Fruit fly (Drosophila melanogaster): ENCODE results near the gene Cht11.

Gene Cht11

DNA sequence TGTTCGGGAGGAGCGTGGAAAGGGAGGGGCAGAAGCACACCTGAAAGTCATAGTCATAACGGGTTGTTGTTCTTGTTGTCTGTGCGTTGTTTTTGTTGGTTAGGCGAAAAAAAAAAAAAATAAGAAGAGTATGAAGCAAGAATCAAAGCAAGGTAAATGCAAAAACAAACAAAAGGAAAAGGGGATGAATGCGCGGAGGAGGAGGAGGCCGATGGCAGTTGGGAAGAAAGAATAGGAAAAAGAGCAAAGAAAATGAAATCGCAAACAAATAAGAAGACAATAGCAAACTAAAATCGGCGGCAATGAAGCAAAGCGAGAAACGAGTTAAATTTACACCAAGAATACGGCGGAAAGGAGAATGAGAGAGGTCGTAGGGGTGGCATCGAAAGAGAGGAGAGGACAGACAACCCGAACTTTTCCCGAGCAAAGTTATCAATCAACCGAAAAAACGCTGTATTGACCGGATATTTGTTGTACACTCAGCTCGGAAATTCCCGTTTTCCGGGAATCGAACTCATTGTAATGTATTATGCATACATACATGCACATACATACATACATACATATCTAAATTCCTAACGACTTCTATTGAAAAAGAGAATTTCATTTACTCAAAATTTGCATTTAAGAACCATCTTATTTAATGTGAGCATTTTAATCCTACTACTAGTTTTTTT, 11.2 kb upstream of the Cht11 start:
- TF ChIP-seq CG14711 (tag; optimal IDR thresholded peaks at IDR 0.05) (peak; percentile 28), ovo (GFP tag; optimal IDR thresholded peaks at IDR 0.05) (no peak)

DNA sequence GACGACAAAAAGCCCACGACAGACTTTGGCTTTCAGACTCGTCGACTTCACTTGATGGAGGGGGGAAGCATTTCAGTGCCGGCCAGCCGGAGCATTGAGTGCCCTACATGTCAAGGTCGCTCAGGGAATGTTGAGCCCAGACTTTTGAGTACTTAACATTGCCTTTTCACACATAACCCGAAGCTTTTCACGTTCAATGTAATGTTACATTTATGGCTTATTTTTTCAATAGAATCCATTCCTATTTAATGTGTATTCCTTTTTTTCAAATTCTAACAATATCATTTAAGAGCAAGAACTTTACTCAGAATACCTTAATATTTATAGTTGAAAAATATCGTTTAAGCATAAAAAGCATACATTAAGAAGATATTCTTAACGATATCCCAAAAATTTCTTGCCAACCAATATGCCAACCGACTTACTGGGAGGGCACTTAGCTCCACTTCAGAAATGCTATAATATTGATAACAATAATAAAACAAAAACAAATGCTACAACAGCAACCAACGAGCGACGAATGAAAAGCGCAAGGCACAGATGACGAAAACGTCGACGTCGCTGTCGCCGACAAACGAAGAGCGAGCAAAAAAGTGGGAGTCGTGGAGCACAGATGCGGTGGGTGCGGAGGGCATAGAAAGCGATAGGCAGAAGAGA, 10.6 kb upstream of the Cht11 start:
- peak; percentile 30 for TF ChIP-seq bab1 (GFP tag; optimal IDR thresholded peaks at IDR 0.05)
- TF ChIP-seq CG12768 (GFP tag; optimal IDR thresholded peaks at IDR 0.05): peak; percentile 80
- peak; percentile 86 for TF ChIP-seq CG11617 (GFP tag; optimal IDR thresholded peaks at IDR 0.05)
- peak; percentile 82 for TF ChIP-seq pad (GFP tag; optimal IDR thresholded peaks at IDR 0.05)
- TF ChIP-seq cic (GFP tag; optimal IDR thresholded peaks at IDR 0.05): no peak
- no peak for TF ChIP-seq cnc (optimal IDR thresholded peaks at IDR 0.05)
- peak; percentile 60 for TF ChIP-seq CG7101 (tag; optimal IDR thresholded peaks at IDR 0.05)
- TF ChIP-seq ovo (GFP tag; optimal IDR thresholded peaks at IDR 0.05): no peak
- peak; percentile 66 for TF ChIP-seq CG14711 (tag; optimal IDR thresholded peaks at IDR 0.05)
- TF ChIP-seq Mnt (GFP tag; optimal IDR thresholded peaks at IDR 0.05): no peak
- no peak for TF ChIP-seq CG33017 (tag; optimal IDR thresholded peaks at IDR 0.05)
- peak; percentile 63 for TF ChIP-seq Clk (GFP tag; optimal IDR thresholded peaks at IDR 0.05)
- peak; percentile 93 for TF ChIP-seq Hr96 (GFP tag; optimal IDR thresholded peaks at IDR 0.05)
- TF ChIP-seq CG5204 (GFP tag; optimal IDR thresholded peaks at IDR 0.05): peak; percentile 36
- no peak for TF ChIP-seq Crg-1 (GFP tag; optimal IDR thresholded peaks at IDR 0.05)
- TF ChIP-seq CG7045 (GFP tag; optimal IDR thresholded peaks at IDR 0.05): peak; percentile 68
- TF ChIP-seq CG1620 (GFP tag; optimal IDR thresholded peaks at IDR 0.05): peak; percentile 75
- peak; percentile 25 for TF ChIP-seq kay (GFP tag; ENCODE audit: borderline replicate concordance)
- peak; percentile 58 for TF ChIP-seq tj (GFP tag; optimal IDR thresholded peaks at IDR 0.05)
- peak; percentile 48 for TF ChIP-seq toe (GFP tag; optimal IDR thresholded peaks at IDR 0.05)

DNA sequence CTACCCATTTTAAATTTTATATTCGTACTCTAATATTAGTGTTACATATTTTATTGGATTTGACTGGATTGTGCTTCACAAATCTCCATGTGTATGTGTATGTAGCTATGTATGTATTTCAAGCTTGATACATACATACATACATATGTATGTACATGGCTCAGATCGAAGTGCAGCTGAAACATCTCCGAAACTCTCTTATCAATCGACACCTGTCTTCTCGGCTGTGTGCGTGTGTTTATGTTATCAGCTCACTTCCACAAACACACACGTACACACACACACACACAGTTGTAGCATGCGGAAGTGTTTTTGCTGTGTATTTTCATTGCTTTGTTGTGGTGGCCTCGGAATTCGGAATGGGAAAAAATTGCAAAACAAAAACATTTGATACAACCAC, 9.9 kb upstream of the Cht11 start:
- TF ChIP-seq toe (GFP tag; optimal IDR thresholded peaks at IDR 0.05): no peak
- TF ChIP-seq CG5204 (GFP tag; optimal IDR thresholded peaks at IDR 0.05): no peak
- TF ChIP-seq pad (GFP tag; optimal IDR thresholded peaks at IDR 0.05): no peak
- TF ChIP-seq Hr96 (GFP tag; optimal IDR thresholded peaks at IDR 0.05): no peak
- no peak for TF ChIP-seq kay (GFP tag; ENCODE audit: borderline replicate concordance)
- no peak for TF ChIP-seq Mnt (GFP tag; optimal IDR thresholded peaks at IDR 0.05)
- TF ChIP-seq Clk (GFP tag; optimal IDR thresholded peaks at IDR 0.05): no peak
- TF ChIP-seq CG11617 (GFP tag; optimal IDR thresholded peaks at IDR 0.05): no peak
- no peak for TF ChIP-seq CG7045 (GFP tag; optimal IDR thresholded peaks at IDR 0.05)
- no peak for TF ChIP-seq CG33017 (tag; optimal IDR thresholded peaks at IDR 0.05)
- TF ChIP-seq Crg-1 (GFP tag; optimal IDR thresholded peaks at IDR 0.05): no peak
- no peak for TF ChIP-seq cnc (optimal IDR thresholded peaks at IDR 0.05)
- no peak for TF ChIP-seq CG14711 (tag; optimal IDR thresholded peaks at IDR 0.05)

DNA sequence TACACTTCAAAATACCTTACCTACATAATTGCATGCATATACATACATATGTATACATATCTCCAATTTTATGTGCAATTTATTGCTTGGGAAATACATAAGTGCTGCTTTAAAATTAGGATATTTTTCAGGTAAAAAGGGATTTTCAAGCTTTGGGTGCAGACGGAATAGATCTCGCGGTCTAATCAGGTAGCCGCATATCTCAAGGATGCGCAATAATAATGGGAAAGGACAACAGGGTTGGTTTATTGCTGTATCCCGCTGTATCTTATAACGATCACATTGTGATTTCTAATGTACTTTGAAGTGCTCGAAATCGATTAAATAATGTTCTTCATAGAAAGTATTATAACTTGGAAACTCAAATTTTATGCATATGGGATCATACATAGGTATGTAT, 8.4 kb upstream of the Cht11 start:
- TF ChIP-seq ovo (GFP tag; optimal IDR thresholded peaks at IDR 0.05) (no peak), CG11617 (GFP tag; optimal IDR thresholded peaks at IDR 0.05) (no peak), bab1 (GFP tag; optimal IDR thresholded peaks at IDR 0.05) (no peak), kay (GFP tag; ENCODE audit: borderline replicate concordance) (no peak)

DNA sequence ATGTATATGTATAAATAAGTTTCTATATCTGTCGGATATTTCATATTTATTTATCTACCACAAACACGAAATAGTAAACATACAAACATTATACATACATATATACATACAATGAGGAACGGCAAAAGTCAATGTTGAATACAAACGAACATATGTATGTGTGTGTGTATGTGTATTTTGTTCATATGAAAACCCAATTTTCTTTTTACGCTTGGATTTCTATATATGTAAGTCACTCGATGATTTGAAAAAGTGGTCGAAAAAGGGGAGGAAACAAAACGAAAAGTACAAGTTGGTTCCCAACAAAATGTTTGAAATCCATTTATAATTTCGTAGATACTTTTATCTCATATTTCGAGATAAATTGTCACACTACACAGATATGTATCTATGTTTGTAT, 8.0 kb upstream of the Cht11 start:
- TF ChIP-seq cnc (optimal IDR thresholded peaks at IDR 0.05) (no peak), Mnt (GFP tag; optimal IDR thresholded peaks at IDR 0.05) (no peak), bab1 (GFP tag; optimal IDR thresholded peaks at IDR 0.05) (no peak), cic (GFP tag; optimal IDR thresholded peaks at IDR 0.05) (no peak), CG5204 (GFP tag; optimal IDR thresholded peaks at IDR 0.05) (no peak), kay (GFP tag; ENCODE audit: borderline replicate concordance) (peak; percentile 73), CG14711 (tag; optimal IDR thresholded peaks at IDR 0.05) (no peak), Clk (GFP tag; optimal IDR thresholded peaks at IDR 0.05) (no peak)

DNA sequence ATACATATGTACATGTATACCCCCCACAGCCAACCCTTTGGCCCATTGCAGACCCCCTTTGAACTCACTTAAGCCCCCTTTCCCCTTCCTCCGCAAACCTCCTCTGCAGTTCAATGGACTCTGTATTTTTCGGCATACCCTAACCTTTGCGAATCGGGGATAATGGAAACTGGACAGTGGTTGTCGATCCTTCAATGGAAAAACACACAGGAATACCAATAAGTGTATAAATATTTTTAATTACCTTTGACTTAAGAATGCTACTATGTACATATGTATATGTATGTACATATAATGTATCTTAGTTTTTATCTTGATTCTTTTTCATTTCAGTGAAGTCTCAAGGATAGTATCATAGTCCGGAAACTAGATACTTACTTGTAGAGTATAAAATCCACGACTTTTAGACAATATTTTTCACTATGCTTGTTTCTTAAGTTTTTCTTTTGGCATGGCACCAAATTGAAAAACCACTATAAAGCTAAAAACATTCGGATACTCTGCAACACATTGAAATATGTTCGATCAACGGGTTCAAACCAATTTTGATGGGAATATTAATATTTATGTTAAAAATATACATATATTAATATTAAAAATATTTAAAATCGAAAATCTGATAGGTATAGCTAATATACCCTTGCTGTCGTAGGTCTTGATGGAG, 7.1 kb upstream of the Cht11 start:
- no peak for TF ChIP-seq CG5204 (GFP tag; optimal IDR thresholded peaks at IDR 0.05)
- no peak for TF ChIP-seq CG12768 (GFP tag; optimal IDR thresholded peaks at IDR 0.05)
- TF ChIP-seq cic (GFP tag; optimal IDR thresholded peaks at IDR 0.05): no peak
- no peak for TF ChIP-seq CG1620 (GFP tag; optimal IDR thresholded peaks at IDR 0.05)
- peak; percentile 52 for TF ChIP-seq CG14711 (tag; optimal IDR thresholded peaks at IDR 0.05)
- TF ChIP-seq Clk (GFP tag; optimal IDR thresholded peaks at IDR 0.05): no peak
- peak; percentile 16 for TF ChIP-seq CG7101 (tag; optimal IDR thresholded peaks at IDR 0.05)
- TF ChIP-seq tj (GFP tag; optimal IDR thresholded peaks at IDR 0.05): no peak
- TF ChIP-seq toe (GFP tag; optimal IDR thresholded peaks at IDR 0.05): no peak
- no peak for TF ChIP-seq Hr96 (GFP tag; optimal IDR thresholded peaks at IDR 0.05)
- TF ChIP-seq cnc (optimal IDR thresholded peaks at IDR 0.05): no peak
- TF ChIP-seq bab1 (GFP tag; optimal IDR thresholded peaks at IDR 0.05): peak; percentile 72
- no peak for TF ChIP-seq kay (GFP tag; ENCODE audit: borderline replicate concordance)
- no peak for TF ChIP-seq CG7045 (GFP tag; optimal IDR thresholded peaks at IDR 0.05)
- TF ChIP-seq ovo (GFP tag; optimal IDR thresholded peaks at IDR 0.05): no peak
- TF ChIP-seq CG11617 (GFP tag; optimal IDR thresholded peaks at IDR 0.05): no peak
- TF ChIP-seq CG33017 (tag; optimal IDR thresholded peaks at IDR 0.05): peak; percentile 10
- TF ChIP-seq Mnt (GFP tag; optimal IDR thresholded peaks at IDR 0.05): no peak
- TF ChIP-seq Crg-1 (GFP tag; optimal IDR thresholded peaks at IDR 0.05): no peak
- TF ChIP-seq pad (GFP tag; optimal IDR thresholded peaks at IDR 0.05): no peak

Data from whole organism, adult.